Worm (Caenorhabditis elegans) whole organism, late embryonic: ENCODE measurements around the gene srh-233.

ENCODE experiments used
- C38D4.7 ChIP-seq: fragments of 200-800 bp; sonication (Bioruptor generic); optimal IDR thresholded peaks from 2 replicates; lab custom pipeline; 2018; ENCODE audit warnings: mild to moderate bottlenecking, missing genetic modification characterization, moderate library complexity, missing compliant biosample characterization
- K02D7.2 ChIP-seq: sonication (generic microtip); optimal IDR thresholded peaks from 2 replicates; lab custom pipeline; 2017; ENCODE audit warnings: mild to moderate bottlenecking, missing genetic modification characterization, missing compliant biosample characterization
- ahr-1 ChIP-seq: sonication (generic microtip); optimal IDR thresholded peaks from 2 replicates; lab custom pipeline; 2016; ENCODE audit warnings: missing genetic modification characterization, missing compliant biosample characterization
- ama-1 ChIP-seq: fragments of 150-350 bp; optimal IDR thresholded peaks from 2 replicates; lab custom pipeline; 2014
- ceh-19 ChIP-seq: fragments of 200-800 bp; sonication (Bioruptor generic); optimal IDR thresholded peaks from 2 replicates; lab custom pipeline; 2018; ENCODE audit warnings: mild to moderate bottlenecking, missing genetic modification characterization, missing compliant biosample characterization
- ceh-24 ChIP-seq: sonication (generic microtip); optimal IDR thresholded peaks from 2 replicates; lab custom pipeline; 2016; ENCODE audit warnings: mild to moderate bottlenecking, missing genetic modification characterization, missing compliant biosample characterization
- ceh-30 ChIP-seq: fragments of 150-350 bp; optimal IDR thresholded peaks from 2 replicates; lab custom pipeline; 2014; ENCODE audit warnings: missing biosample characterization, missing genetic modification characterization
- ceh-34 ChIP-seq: sonication (generic microtip); optimal IDR thresholded peaks from 2 replicates; lab custom pipeline; 2016; ENCODE audit warnings: mild to moderate bottlenecking, missing genetic modification characterization, missing compliant biosample characterization
- ceh-45 ChIP-seq: fragments of 200-800 bp; sonication (Bioruptor generic); IDR thresholded peaks from 2 replicates; pipeline ENCODE4 v1.3.6; 2022; ENCODE audit warnings: missing genetic modification reagents, missing genetic modification characterization, missing compliant biosample characterization
- ceh-6 ChIP-seq: fragments of 200-800 bp; sonication (Bioruptor generic); optimal IDR thresholded peaks from 2 replicates; lab custom pipeline; 2018; ENCODE audit warnings: mild to moderate bottlenecking, missing genetic modification characterization, missing compliant biosample characterization
- elt-2 ChIP-seq: sonication (generic microtip); optimal IDR thresholded peaks from 2 replicates; lab custom pipeline; 2016; ENCODE audit warnings: missing genetic modification reagents, missing genetic modification characterization, missing compliant biosample characterization
- fkh-10 ChIP-seq: fragments of 150-350 bp; optimal IDR thresholded peaks from 2 replicates; lab custom pipeline; 2014; ENCODE audit warnings: missing biosample characterization, missing genetic modification reagents, missing genetic modification characterization
- fkh-6 ChIP-seq: sonication (generic microtip); optimal IDR thresholded peaks from 2 replicates; lab custom pipeline; 2016; ENCODE audit warnings: missing genetic modification characterization, missing compliant biosample characterization
- hlh-30 ChIP-seq: sonication (generic microtip); optimal IDR thresholded peaks from 2 replicates; lab custom pipeline; 2017; ENCODE audit warnings: antibody characterized with exemption, missing genetic modification characterization, missing compliant biosample characterization; ENCODE audit not compliant: insufficient read depth
- hlh-6 ChIP-seq: sonication (generic microtip); optimal IDR thresholded peaks from 2 replicates; lab custom pipeline; 2016; ENCODE audit warnings: missing genotype, missing genetic modification characterization, missing compliant biosample characterization
- lim-6 ChIP-seq: sonication (generic microtip); optimal IDR thresholded peaks from 2 replicates; lab custom pipeline; 2016; ENCODE audit warnings: missing genetic modification characterization, missing compliant biosample characterization
- madf-2 ChIP-seq: sonication (generic microtip); optimal IDR thresholded peaks from 2 replicates; lab custom pipeline; 2017; ENCODE audit warnings: missing genetic modification characterization, missing compliant biosample characterization
- mec-3 ChIP-seq: sonication (generic microtip); optimal IDR thresholded peaks from 2 replicates; lab custom pipeline; 2016; ENCODE audit warnings: borderline replicate concordance, missing genetic modification characterization, missing compliant biosample characterization
- npax-4 ChIP-seq: sonication (generic microtip); optimal IDR thresholded peaks from 2 replicates; lab custom pipeline; 2016; ENCODE audit warnings: missing genetic modification characterization, missing compliant biosample characterization
- odd-2 ChIP-seq: sonication (generic microtip); optimal IDR thresholded peaks from 2 replicates; lab custom pipeline; 2017; ENCODE audit warnings: antibody characterized with exemption, mild to moderate bottlenecking, missing genetic modification characterization, missing compliant biosample characterization
- pat-9 ChIP-seq: fragments of 200-800 bp; sonication (Bioruptor generic); optimal IDR thresholded peaks from 2 replicates; lab custom pipeline; 2018; ENCODE audit warnings: mild to moderate bottlenecking, missing genetic modification characterization, moderate library complexity, missing compliant biosample characterization
- pax-1 ChIP-seq: fragments of 150-350 bp; optimal IDR thresholded peaks from 2 replicates; lab custom pipeline; 2014; ENCODE audit warnings: missing biosample characterization, missing genetic modification characterization
- pha-2 ChIP-seq: sonication (generic microtip); optimal IDR thresholded peaks from 2 replicates; lab custom pipeline; 2017; ENCODE audit warnings: mild to moderate bottlenecking, missing genetic modification characterization, missing compliant biosample characterization
- pha-4 ChIP-seq: fragments of 150-350 bp; optimal IDR thresholded peaks from 2 replicates; lab custom pipeline; 2018; ENCODE audit warnings: missing biosample characterization, missing genetic modification reagents, missing genetic modification characterization
- pqm-1 ChIP-seq: sonication (generic microtip); optimal IDR thresholded peaks from 2 replicates; lab custom pipeline; 2016; ENCODE audit warnings: missing genetic modification characterization, missing compliant biosample characterization
- ref-2 ChIP-seq: sonication (generic microtip); optimal IDR thresholded peaks from 2 replicates; lab custom pipeline; 2016; ENCODE audit warnings: missing genetic modification characterization, missing compliant biosample characterization
- rnt-1 ChIP-seq: sonication (generic microtip); optimal IDR thresholded peaks from 2 replicates; lab custom pipeline; 2016; ENCODE audit warnings: missing genetic modification characterization, missing compliant biosample characterization
- sox-4 ChIP-seq: sonication (generic microtip); optimal IDR thresholded peaks from 2 replicates; lab custom pipeline; 2017; ENCODE audit warnings: mild to moderate bottlenecking, missing genetic modification characterization, inconsistent platforms, missing compliant biosample characterization
- syd-9 ChIP-seq: sonication (generic microtip); optimal IDR thresholded peaks from 2 replicates; lab custom pipeline; 2016; ENCODE audit warnings: mild to moderate bottlenecking, missing genetic modification characterization, moderate library complexity, missing compliant biosample characterization
- ttx-3 ChIP-seq: sonication (generic microtip); optimal IDR thresholded peaks from 2 replicates; lab custom pipeline; 2016; ENCODE audit warnings: missing genetic modification reagents, missing genetic modification characterization, missing compliant biosample characterization
- unc-55 ChIP-seq: sonication (generic microtip); optimal IDR thresholded peaks from 2 replicates; lab custom pipeline; 2017; ENCODE audit warnings: missing biosample characterization, missing genetic modification reagents, missing genetic modification characterization
- unc-86 ChIP-seq: sonication (generic microtip); optimal IDR thresholded peaks from 2 replicates; lab custom pipeline; 2016; ENCODE audit warnings: missing genetic modification characterization, missing compliant biosample characterization
- zip-5 ChIP-seq: sonication (generic microtip); optimal IDR thresholded peaks from 2 replicates; lab custom pipeline; 2016; ENCODE audit warnings: missing genetic modification characterization, missing compliant biosample characterization
- ztf-16 ChIP-seq: sonication (generic microtip); optimal IDR thresholded peaks from 2 replicates; lab custom pipeline; 2017; ENCODE audit warnings: missing genetic modification characterization, missing compliant biosample characterization

The srh-233 gene

DNA sequence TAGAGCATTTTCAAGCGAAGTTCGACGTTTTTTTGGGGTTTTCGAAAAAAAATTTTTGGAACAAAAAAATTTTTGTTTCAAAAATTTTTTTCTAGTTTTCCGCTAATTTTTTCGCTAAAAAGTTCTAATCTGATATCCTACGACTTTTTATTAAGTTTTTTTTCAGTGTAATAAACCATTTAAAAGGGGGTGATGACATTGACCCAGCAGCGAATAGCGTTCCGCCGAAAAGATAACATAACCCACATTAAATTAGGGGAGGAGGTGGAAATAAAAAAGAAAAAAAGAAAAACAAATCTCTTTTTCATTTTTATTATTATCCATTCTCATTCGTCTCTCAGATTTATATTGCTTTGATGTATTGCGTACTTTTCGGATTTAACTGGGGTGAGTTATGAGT is 41.7 kb upstream of the srh-233 start, which contains the start of gene Y60A3A.23:
Gene Y60A3A.23 (plus strand): TSS at position 301 of the 400 bp plus-strand sequence.
- TF ChIP-seq lim-6 (tag; lab: Kevin White, UChicago) (no peak), pax-1 (tag; lab: Kevin White, UChicago) (no peak), ref-2 (tag; lab: Kevin White, UChicago) (no peak), odd-2 (tag; lab: Kevin White, UChicago) (no peak), fkh-6 (tag; lab: Kevin White, UChicago) (no peak), pat-9 (tag; lab: Kevin White, UChicago) (no peak), npax-4 (no peak), ceh-6 (GFP tag; lab: Kevin White, UChicago) (no peak), ceh-30 (tag; lab: Kevin White, UChicago) (no peak), mec-3 (tag; lab: Kevin White, UChicago) (no peak), rnt-1 (no peak), elt-2 (tag; lab: Kevin White, UChicago) (no peak), ceh-34 (no peak), fkh-10 (GFP tag; lab: Kevin White, UChicago) (no peak), syd-9 (tag; lab: Kevin White, UChicago) (no peak), ahr-1 (no peak), sox-4 (tag; lab: Kevin White, UChicago) (no peak), hlh-30 (tag; lab: Kevin White, UChicago) (no peak)
- TF ChIP-seq, all 69 proteins: peak for 0

ce11 chrV:20011199-20011598 is 38.0 kb upstream of the srh-233 start:
- no peak for TF ChIP-seq ztf-16
- peak; percentile 26 for TF ChIP-seq elt-2 (tag; lab: Kevin White, UChicago)

DNA sequence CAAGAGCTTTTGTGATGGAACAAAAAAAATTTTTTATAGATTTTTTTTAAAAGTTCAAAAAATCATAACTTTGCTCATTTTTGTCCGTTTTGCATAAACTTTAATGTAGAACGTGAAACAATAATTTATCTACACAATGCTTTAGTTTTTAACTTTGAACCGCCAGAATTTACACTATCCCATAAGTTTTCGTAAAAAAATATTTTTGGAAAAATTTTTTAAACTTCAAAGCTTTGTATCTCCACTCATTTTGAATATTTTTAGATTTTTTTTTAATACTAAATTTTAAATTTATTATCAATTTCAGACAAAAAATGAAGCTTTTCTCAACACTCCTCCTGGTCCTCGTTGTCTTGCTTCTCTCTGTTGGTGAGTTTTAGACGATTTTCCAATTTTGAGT is 37.5 kb upstream of the srh-233 start, which contains the start of gene Y60A3A.21:
Gene Y60A3A.21 (plus strand): TSS at position 301 of the 400 bp plus-strand sequence.
- TF ChIP-seq ttx-3 (tag; lab: Kevin White, UChicago): no peak
- no peak for TF ChIP-seq mec-3 (tag; lab: Kevin White, UChicago)
- TF ChIP-seq hlh-6: no peak
- TF ChIP-seq pha-2 (tag; lab: Kevin White, UChicago): no peak
- no peak for TF ChIP-seq lim-6 (tag; lab: Kevin White, UChicago)
- no peak for TF ChIP-seq ceh-45 (GFP tag; lab: Robert Waterston, UW)
- no peak for TF ChIP-seq hlh-30 (tag; lab: Kevin White, UChicago)
- TF ChIP-seq madf-2: no peak
- no peak for TF ChIP-seq ztf-16
- no peak for TF ChIP-seq unc-86 (tag; lab: Kevin White, UChicago)
- TF ChIP-seq C38D4.7: no peak
- no peak for TF ChIP-seq fkh-10 (GFP tag; lab: Kevin White, UChicago)
- no peak for TF ChIP-seq K02D7.2 (tag; lab: Kevin White, UChicago)
- no peak for TF ChIP-seq npax-4
- no peak for TF ChIP-seq zip-5 (tag; lab: Kevin White, UChicago)
- no peak for TF ChIP-seq pqm-1 (tag; lab: Kevin White, UChicago)
- TF ChIP-seq ceh-19 (GFP tag; lab: Kevin White, UChicago): no peak
- TF ChIP-seq ceh-30 (tag; lab: Kevin White, UChicago): no peak

ce11 chrV:20021347-20021746 is 27.8 kb upstream of the srh-233 start:
- TF ChIP-seq pax-1 (tag; lab: Kevin White, UChicago): no peak
- peak; percentile 54 for TF ChIP-seq unc-55 (GFP tag; lab: Kevin White, UChicago)

DNA sequence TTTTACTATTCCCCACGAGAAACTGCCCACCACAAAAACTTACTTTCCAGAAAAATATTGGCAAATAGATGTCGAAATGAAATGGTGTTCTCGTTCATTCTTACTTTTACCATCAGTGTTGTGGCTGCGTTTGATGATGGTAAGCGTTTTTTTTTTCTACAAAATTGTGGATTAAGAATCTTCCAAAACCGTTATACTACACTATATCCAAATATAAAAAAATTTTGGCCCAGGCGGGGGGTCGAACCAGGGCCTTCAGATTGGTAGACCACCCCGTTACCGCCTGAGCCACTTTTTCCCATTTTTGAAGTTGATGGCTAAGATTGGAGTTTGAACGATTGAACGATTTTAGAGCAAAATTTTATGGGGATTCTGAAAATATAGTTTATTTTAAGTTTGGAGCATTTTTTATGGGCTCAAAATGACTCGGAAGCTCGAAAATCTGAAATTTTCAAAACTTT is 26.1 kb upstream of the srh-233 start, which contains the start of gene lgc-55:
Gene lgc-55 (plus strand): TSS at position 51 of the 461 bp plus-strand sequence.
- no peak for TF ChIP-seq pha-4
- TF ChIP-seq syd-9 (tag; lab: Kevin White, UChicago): no peak
- TF ChIP-seq ceh-6 (GFP tag; lab: Kevin White, UChicago): no peak
- TF ChIP-seq ama-1 (lab: Kevin White, UChicago): no peak
- no peak for TF ChIP-seq ceh-24 (tag; lab: Kevin White, UChicago)
